Worm (Caenorhabditis elegans): ENCODE data around the gene K01A12.2.

K01A12.2 gene

ce11 chrX:8638679-8639184 lies 25.6 kb downstream of the K01A12.2 start:
- TF ChIP-seq lsy-2 (tag; optimal IDR thresholded peaks at IDR 0.05) (no peak), hlh-1 (tag; optimal IDR thresholded peaks at IDR 0.05) (no peak), elt-1 (tag; optimal IDR thresholded peaks at IDR 0.05; ENCODE audit: borderline replicate concordance, insufficient read depth) (no peak), nhr-2 (tag; optimal IDR thresholded peaks at IDR 0.05) (no peak), lin-32 (GFP tag; optimal IDR thresholded peaks at IDR 0.05) (peak; percentile 1), nhr-76 (tag; optimal IDR thresholded peaks at IDR 0.05) (no peak), sptf-1 (tag; optimal IDR thresholded peaks at IDR 0.05) (peak; percentile 80), ham-2 (GFP tag; optimal IDR thresholded peaks at IDR 0.05) (peak; percentile 47), blmp-1 (tag; optimal IDR thresholded peaks at IDR 0.05) (no peak), ceh-43 (GFP tag; optimal IDR thresholded peaks at IDR 0.05) (peak; percentile 76), cnd-1 (tag; optimal IDR thresholded peaks at IDR 0.05) (no peak), unc-120 (tag; optimal IDR thresholded peaks at IDR 0.05; ENCODE audit: poor library complexity, severe bottlenecking) (no peak), bed-3 (GFP tag; optimal IDR thresholded peaks at IDR 0.05) (peak; percentile 33), M03D4.4 (tag; optimal IDR thresholded peaks at IDR 0.05) (peak; percentile 72), ztf-11 (tag; optimal IDR thresholded peaks at IDR 0.05) (no peak), unc-62 (GFP tag; optimal IDR thresholded peaks at IDR 0.05) (no peak), ceh-83 (GFP tag; optimal IDR thresholded peaks at IDR 0.05) (peak; percentile 65), zip-8 (tag; optimal IDR thresholded peaks at IDR 0.05) (no peak)

DNA sequence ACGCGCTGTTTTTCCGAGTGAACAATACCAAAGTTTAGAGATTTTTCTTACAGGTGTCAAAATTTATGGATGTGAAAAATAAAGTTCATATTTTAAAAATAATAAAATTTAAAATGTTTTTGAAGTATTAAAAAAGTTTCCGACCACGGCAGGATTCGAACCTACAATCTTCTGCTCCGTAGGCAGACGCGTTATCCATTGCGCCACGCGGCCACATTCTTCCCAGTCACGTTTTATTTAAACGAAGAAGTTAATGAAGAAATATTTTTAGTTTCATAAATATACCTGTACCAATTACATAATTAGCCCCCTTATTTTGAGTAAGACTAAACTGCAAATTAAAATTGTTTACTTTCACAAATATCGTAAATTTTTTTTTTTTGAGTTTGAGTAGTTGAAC lies 27.5 kb downstream of the K01A12.2 start:
- no peak for TF ChIP-seq blmp-1 (tag; optimal IDR thresholded peaks at IDR 0.05)
- TF ChIP-seq ceh-83 (GFP tag; optimal IDR thresholded peaks at IDR 0.05) = no peak
- no peak for TF ChIP-seq ceh-43 (GFP tag; optimal IDR thresholded peaks at IDR 0.05)
- no peak for TF ChIP-seq nhr-12 (tag; optimal IDR thresholded peaks at IDR 0.05)
- no peak for TF ChIP-seq ceh-39 (tag; optimal IDR thresholded peaks at IDR 0.05)
- no peak for TF ChIP-seq sem-2 (GFP tag; optimal IDR thresholded peaks at IDR 0.05)
- no peak for TF ChIP-seq tbx-8 (GFP tag; optimal IDR thresholded peaks at IDR 0.05)
- no peak for TF ChIP-seq lsy-2 (tag; optimal IDR thresholded peaks at IDR 0.05)
- TF ChIP-seq mep-1 (tag; optimal IDR thresholded peaks at IDR 0.05) = no peak

DNA sequence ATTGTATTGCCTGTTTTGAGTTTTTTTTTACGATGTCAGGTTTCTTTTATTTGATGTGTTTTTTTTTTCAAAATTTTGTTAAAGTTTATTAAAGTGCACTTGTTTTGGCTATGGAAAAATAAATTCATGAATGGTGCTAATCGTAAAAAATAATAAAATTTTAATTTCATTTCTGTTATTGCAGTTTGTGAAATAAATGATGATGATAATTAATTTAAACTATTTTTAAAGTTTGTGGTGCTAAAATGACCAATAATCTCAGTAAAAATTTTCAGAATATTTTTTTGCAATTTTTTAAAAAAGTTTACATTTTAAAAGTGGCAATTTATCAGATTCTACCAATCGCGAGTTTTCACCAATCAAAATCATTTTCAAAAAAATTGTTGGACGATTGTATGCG lies 30.7 kb downstream of the K01A12.2 start, which contains the start of gene stg-2:
stg-2 (minus strand) TSS at position 101 of the 400 bp plus-strand sequence.
- TF ChIP-seq nhr-2 (tag; optimal IDR thresholded peaks at IDR 0.05) = no peak
- no peak for TF ChIP-seq unc-39 (tag; optimal IDR thresholded peaks at IDR 0.05)
- TF ChIP-seq bed-3 (GFP tag; optimal IDR thresholded peaks at IDR 0.05) = no peak
- no peak for TF ChIP-seq pha-4 (tag; optimal IDR thresholded peaks at IDR 0.05)
- no peak for TF ChIP-seq ceh-39 (tag; optimal IDR thresholded peaks at IDR 0.05)

ce11 chrX:8646287-8646686 lies 33.1 kb downstream of the K01A12.2 start:
- TF ChIP-seq elt-1 (tag; optimal IDR thresholded peaks at IDR 0.05; ENCODE audit: borderline replicate concordance, insufficient read depth) (no peak), unc-62 (GFP tag; optimal IDR thresholded peaks at IDR 0.05) (no peak), mab-5 (tag; optimal IDR thresholded peaks at IDR 0.05) (no peak), nhr-2 (tag; optimal IDR thresholded peaks at IDR 0.05) (no peak), sptf-1 (tag; optimal IDR thresholded peaks at IDR 0.05) (peak; percentile 89), cnd-1 (tag; optimal IDR thresholded peaks at IDR 0.05) (peak; percentile 88), flh-1 (GFP tag; optimal IDR thresholded peaks at IDR 0.05) (peak; percentile 55), nhr-237 (tag; optimal IDR thresholded peaks at IDR 0.05) (no peak), ceh-43 (GFP tag; optimal IDR thresholded peaks at IDR 0.05) (peak; percentile 71), lin-32 (GFP tag; optimal IDR thresholded peaks at IDR 0.05) (peak; percentile 44), nhr-12 (tag; optimal IDR thresholded peaks at IDR 0.05) (no peak), ham-2 (GFP tag; optimal IDR thresholded peaks at IDR 0.05) (peak; percentile 49), ceh-39 (tag; optimal IDR thresholded peaks at IDR 0.05) (no peak), unc-39 (tag; optimal IDR thresholded peaks at IDR 0.05) (no peak), bed-3 (GFP tag; optimal IDR thresholded peaks at IDR 0.05) (peak; percentile 71), drap-1 (GFP tag; optimal IDR thresholded peaks at IDR 0.05) (peak; percentile 80), pha-4 (tag; optimal IDR thresholded peaks at IDR 0.05) (no peak), ceh-83 (GFP tag; optimal IDR thresholded peaks at IDR 0.05) (peak; percentile 89), tbx-8 (GFP tag; optimal IDR thresholded peaks at IDR 0.05) (peak; percentile 82), unc-120 (tag; optimal IDR thresholded peaks at IDR 0.05; ENCODE audit: poor library complexity, severe bottlenecking) (peak; percentile 66), sem-2 (GFP tag; optimal IDR thresholded peaks at IDR 0.05) (peak; percentile 64), mls-2 (tag; optimal IDR thresholded peaks at IDR 0.05) (peak; percentile 90), M03D4.4 (tag; optimal IDR thresholded peaks at IDR 0.05) (peak; percentile 87), ces-1 (GFP tag; optimal IDR thresholded peaks at IDR 0.05) (peak; percentile 82)

All from whole organism, mixed stage, embryonic.